Worm (Caenorhabditis elegans) whole organism, L4 larva: ENCODE data around the gene wsp-1.

Source experiments
- F10B5.3 ChIP-seq: sonication (generic microtip); optimal IDR thresholded peaks from 2 replicates; lab custom pipeline; 2016; ENCODE audit warnings: mild to moderate bottlenecking, missing genetic modification characterization, missing compliant biosample characterization
- F49E8.2 ChIP-seq: sonication (generic microtip); optimal IDR thresholded peaks from 2 replicates; lab custom pipeline; 2016; ENCODE audit warnings: missing compliant biosample characterization, mild to moderate bottlenecking, missing genetic modification characterization, borderline replicate concordance
- R02D3.7 ChIP-seq: fragments of 150-350 bp; sonication (generic microtip); optimal IDR thresholded peaks from 3 replicates; lab custom pipeline; 2014; ENCODE audit warnings: missing biosample characterization, missing genetic modification characterization
- T20F7.1 ChIP-seq: fragments of 200-800 bp; sonication (Bioruptor generic); optimal IDR thresholded peaks from 2 replicates; lab custom pipeline; 2018; ENCODE audit warnings: mild to moderate bottlenecking, missing genetic modification characterization, missing compliant biosample characterization
- Y75B8A.6 ChIP-seq: fragments of 200-800 bp; sonication (Bioruptor generic); IDR thresholded peaks from 2 replicates; pipeline ENCODE4 v1.3.6; 2022; ENCODE audit warnings: missing genetic modification reagents, missing genetic modification characterization, missing compliant biosample characterization
- ZK337.2 ChIP-seq: fragments of 200-800 bp; sonication (Bioruptor generic); IDR thresholded peaks from 2 replicates; pipeline ENCODE4 v1.3.6; 2022; ENCODE audit warnings: missing genetic modification reagents, missing genetic modification characterization, missing compliant biosample characterization
- aha-1 ChIP-seq: fragments of 150-350 bp; peaks from one replicate; lab custom pipeline; 2014; ENCODE audit warnings: missing biosample characterization, missing genetic modification characterization
- ceh-28 ChIP-seq: fragments of 150-350 bp; optimal IDR thresholded peaks from 2 replicates; lab custom pipeline; 2014; ENCODE audit warnings: missing biosample characterization, missing genetic modification reagents, missing genetic modification characterization
- ceh-44 ChIP-seq: fragments of 200-800 bp; sonication (Bioruptor generic); IDR thresholded peaks from 2 replicates; pipeline ENCODE4 v1.3.6; 2022; ENCODE audit warnings: missing genetic modification reagents, missing genetic modification characterization, missing compliant biosample characterization
- ceh-62 ChIP-seq: sonication (generic microtip); optimal IDR thresholded peaks from 2 replicates; lab custom pipeline; 2017; ENCODE audit warnings: missing biosample characterization, missing genetic modification characterization
- ceh-82 ChIP-seq: sonication (generic microtip); optimal IDR thresholded peaks from 2 replicates; lab custom pipeline; 2017; ENCODE audit warnings: missing biosample characterization, missing genetic modification characterization
- cey-2 ChIP-seq: sonication (generic microtip); optimal IDR thresholded peaks from 3 replicates; lab custom pipeline; 2017; ENCODE audit warnings: missing genetic modification characterization, mild to moderate bottlenecking, missing compliant biosample characterization, antibody characterized with exemption, borderline replicate concordance; ENCODE audit not compliant: insufficient read depth
- daf-12 ChIP-seq: fragments of 150-350 bp; optimal IDR thresholded peaks from 2 replicates; lab custom pipeline; 2014; ENCODE audit warnings: missing biosample characterization, missing genetic modification reagents, missing genetic modification characterization
- dmd-8 ChIP-seq: fragments of 200-800 bp; sonication (Bioruptor generic); IDR thresholded peaks from 2 replicates; pipeline ENCODE4 v1.3.6; 2022; ENCODE audit warnings: missing genetic modification characterization, missing compliant biosample characterization
- dmd-9 ChIP-seq: fragments of 200-800 bp; sonication (Bioruptor generic); IDR thresholded peaks from 2 replicates; pipeline ENCODE4 v1.3.6; 2022; ENCODE audit warnings: missing genetic modification reagents, missing genetic modification characterization, missing compliant biosample characterization
- egl-27 ChIP-seq: sonication (generic microtip); optimal IDR thresholded peaks from 3 replicates; lab custom pipeline; 2017; ENCODE audit warnings: missing biosample characterization, missing genetic modification reagents, missing genetic modification characterization
- egl-43 ChIP-seq: fragments of 200-800 bp; sonication (Bioruptor generic); IDR thresholded peaks from 2 replicates; pipeline ENCODE4 v1.3.6; 2022; ENCODE audit warnings: missing genetic modification reagents, missing genetic modification characterization, missing compliant biosample characterization
- fos-1 ChIP-seq: fragments of 150-350 bp; optimal IDR thresholded peaks from 2 replicates; lab custom pipeline; 2014; ENCODE audit warnings: missing biosample characterization, missing genetic modification characterization
- gei-8 ChIP-seq: fragments of 200-800 bp; sonication (Bioruptor generic); optimal IDR thresholded peaks from 2 replicates; lab custom pipeline; 2018; ENCODE audit warnings: mild to moderate bottlenecking, missing genetic modification characterization, missing compliant biosample characterization
- hif-1 ChIP-seq, 2 experiments: sonication (generic microtip); optimal IDR thresholded peaks; 2 replicates each; lab custom pipeline; 2016 to 2017; ENCODE audit warnings: missing compliant biosample characterization in 2 of 2, missing genetic modification characterization in 2 of 2, missing genetic modification reagents in 2 of 2, missing genotype in 2 of 2, mild to moderate bottlenecking in 1 of 2
- hlh-30 ChIP-seq: sonication (generic microtip); optimal IDR thresholded peaks from 2 replicates; lab custom pipeline; 2017; ENCODE audit warnings: antibody characterized with exemption, mild to moderate bottlenecking, missing genetic modification characterization, missing compliant biosample characterization; ENCODE audit not compliant: insufficient read depth
- hmg-1.1 ChIP-seq: fragments of 200-800 bp; sonication (Bioruptor generic); IDR thresholded peaks from 2 replicates; pipeline ENCODE4 v1.3.6; 2022; ENCODE audit warnings: missing genetic modification reagents, missing genetic modification characterization, missing compliant biosample characterization
- lin-1 ChIP-seq: fragments of 200-800 bp; sonication (Bioruptor generic); IDR thresholded peaks from 2 replicates; pipeline ENCODE4 v1.3.6; 2022; ENCODE audit warnings: missing genetic modification reagents, missing genetic modification characterization, missing compliant biosample characterization
- lin-13 ChIP-seq: fragments of 150-350 bp; optimal IDR thresholded peaks from 2 replicates; lab custom pipeline; 2014; ENCODE audit warnings: missing biosample characterization, missing genetic modification reagents, missing genetic modification characterization
- lin-15B ChIP-seq: fragments of 150-350 bp; sonication (generic microtip); optimal IDR thresholded peaks from 3 replicates; lab custom pipeline; 2014; ENCODE audit warnings: missing biosample characterization, missing genetic modification characterization
- lin-39 ChIP-seq: fragments of 150-350 bp; optimal IDR thresholded peaks from 2 replicates; lab custom pipeline; 2014; ENCODE audit warnings: missing biosample characterization, missing genetic modification reagents, missing genetic modification characterization
- madf-9 ChIP-seq: fragments of 200-800 bp; sonication (Bioruptor generic); conservative IDR thresholded peaks from 2 replicates; pipeline ENCODE4 v1.3.6; 2022; ENCODE audit warnings: missing genetic modification reagents, missing genetic modification characterization, missing compliant biosample characterization
- mdt-29 ChIP-seq: fragments of 200-800 bp; sonication (Bioruptor generic); IDR thresholded peaks from 2 replicates; pipeline ENCODE4 v1.3.6; 2022; ENCODE audit warnings: missing genetic modification reagents, missing genetic modification characterization, missing compliant biosample characterization
- mep-1 ChIP-seq: fragments of 150-350 bp; sonication (generic microtip); optimal IDR thresholded peaks from 3 replicates; lab custom pipeline; 2014; ENCODE audit warnings: missing biosample characterization, missing genetic modification characterization
- nhr-10 ChIP-seq: fragments of 150-350 bp; optimal IDR thresholded peaks from 2 replicates; lab custom pipeline; 2014; ENCODE audit warnings: missing biosample characterization, missing genetic modification characterization
- nhr-102 ChIP-seq: sonication (generic microtip); optimal IDR thresholded peaks from 2 replicates; lab custom pipeline; 2016; ENCODE audit warnings: mild to moderate bottlenecking, missing genetic modification characterization, moderate library complexity, missing compliant biosample characterization
- nhr-11 ChIP-seq: fragments of 150-350 bp; optimal IDR thresholded peaks from 2 replicates; lab custom pipeline; 2014; ENCODE audit warnings: missing biosample characterization, missing genetic modification characterization
- nhr-28 ChIP-seq: fragments of 150-350 bp; optimal IDR thresholded peaks from 2 replicates; lab custom pipeline; 2014; ENCODE audit warnings: missing biosample characterization, missing genetic modification characterization
- nhr-41 ChIP-seq: fragments of 200-800 bp; sonication (Bioruptor generic); IDR thresholded peaks from 2 replicates; pipeline ENCODE4 v1.3.6; 2022; ENCODE audit warnings: missing genetic modification reagents, missing genetic modification characterization, missing compliant biosample characterization
- nhr-48 ChIP-seq: sonication (generic microtip); optimal IDR thresholded peaks from 2 replicates; lab custom pipeline; 2016; ENCODE audit warnings: mild to moderate bottlenecking, missing genetic modification characterization, missing compliant biosample characterization
- nhr-6 ChIP-seq: fragments of 150-350 bp; optimal IDR thresholded peaks from 2 replicates; lab custom pipeline; 2014; ENCODE audit warnings: missing biosample characterization, missing genetic modification characterization
- nhr-76 ChIP-seq: fragments of 150-350 bp; optimal IDR thresholded peaks from 2 replicates; lab custom pipeline; 2014; ENCODE audit warnings: missing biosample characterization, missing genetic modification characterization
- nhr-77 ChIP-seq: fragments of 150-350 bp; optimal IDR thresholded peaks from 2 replicates; lab custom pipeline; 2014; ENCODE audit warnings: missing biosample characterization, missing genetic modification characterization
- pha-4 ChIP-seq, 2 experiments: fragments of 150-350 bp in 1 of 2; fragments of 200-800 bp in 1 of 2; sonication (Bioruptor generic) in 1 of 2; IDR thresholded peaks in 1 of 2; optimal IDR thresholded peaks in 1 of 2; 2 replicates each; pipeline versions ENCODE4 v1.3.6 to Lab custom; 2014 to 2022; ENCODE audit warnings: missing genetic modification characterization in 2 of 2, missing genetic modification reagents in 2 of 2, missing biosample characterization in 1 of 2, missing compliant biosample characterization in 1 of 2
- pqm-1 ChIP-seq: sonication (generic microtip); optimal IDR thresholded peaks from 2 replicates; lab custom pipeline; 2017; ENCODE audit warnings: missing biosample characterization, missing genetic modification characterization
- sdz-12 ChIP-seq: fragments of 200-800 bp; sonication (Bioruptor generic); optimal IDR thresholded peaks from 2 replicates; lab custom pipeline; 2018; ENCODE audit warnings: mild to moderate bottlenecking, missing genetic modification characterization, missing compliant biosample characterization
- set-16 ChIP-seq: fragments of 200-800 bp; sonication (Bioruptor generic); IDR thresholded peaks from 2 replicates; pipeline ENCODE4 v1.3.6; 2022; ENCODE audit warnings: missing genetic modification reagents, missing genetic modification characterization, missing compliant biosample characterization
- snpc-1.2 ChIP-seq: fragments of 200-800 bp; sonication (Bioruptor generic); IDR thresholded peaks from 2 replicates; pipeline ENCODE4 v1.3.6; 2022; ENCODE audit warnings: missing genetic modification reagents, missing genetic modification characterization, missing compliant biosample characterization
- snpc-4 ChIP-seq: fragments of 150-350 bp; optimal IDR thresholded peaks from 2 replicates; lab custom pipeline; 2014; ENCODE audit warnings: missing biosample characterization, missing genetic modification characterization
- spr-1 ChIP-seq: sonication (generic microtip); optimal IDR thresholded peaks from 2 replicates; lab custom pipeline; 2016; ENCODE audit warnings: mild to moderate bottlenecking, missing genetic modification characterization, missing compliant biosample characterization
- tra-1 ChIP-seq: fragments of 200-800 bp; sonication (Bioruptor generic); IDR thresholded peaks from 2 replicates; pipeline ENCODE4 v1.3.6; 2022; ENCODE audit warnings: missing genetic modification reagents, missing genetic modification characterization, missing compliant biosample characterization
- unc-39 ChIP-seq: sonication (generic microtip); optimal IDR thresholded peaks from 2 replicates; lab custom pipeline; 2017; ENCODE audit warnings: missing biosample characterization, missing genetic modification characterization
- vab-7 ChIP-seq: fragments of 200-800 bp; sonication (Bioruptor generic); IDR thresholded peaks from 2 replicates; pipeline ENCODE4 v1.3.6; 2022; ENCODE audit warnings: missing genetic modification reagents, missing genetic modification characterization, missing compliant biosample characterization
- zfp-3 ChIP-seq: fragments of 200-800 bp; sonication (Bioruptor generic); conservative IDR thresholded peaks from 2 replicates; pipeline ENCODE4 v1.3.6; 2022; ENCODE audit warnings: missing genetic modification reagents, missing genetic modification characterization, missing compliant biosample characterization
- zip-11 ChIP-seq: fragments of 200-800 bp; sonication (Bioruptor generic); IDR thresholded peaks from 2 replicates; pipeline ENCODE4 v1.3.6; 2022; ENCODE audit warnings: missing genetic modification characterization, missing compliant biosample characterization
- ztf-11 ChIP-seq: fragments of 150-350 bp; optimal IDR thresholded peaks from 2 replicates; lab custom pipeline; 2014; ENCODE audit warnings: missing biosample characterization, missing genetic modification characterization
- ztf-7 ChIP-seq: fragments of 150-350 bp; optimal IDR thresholded peaks from 2 replicates; lab custom pipeline; 2014; ENCODE audit warnings: missing biosample characterization, missing genetic modification characterization

wsp-1 gene

DNA sequence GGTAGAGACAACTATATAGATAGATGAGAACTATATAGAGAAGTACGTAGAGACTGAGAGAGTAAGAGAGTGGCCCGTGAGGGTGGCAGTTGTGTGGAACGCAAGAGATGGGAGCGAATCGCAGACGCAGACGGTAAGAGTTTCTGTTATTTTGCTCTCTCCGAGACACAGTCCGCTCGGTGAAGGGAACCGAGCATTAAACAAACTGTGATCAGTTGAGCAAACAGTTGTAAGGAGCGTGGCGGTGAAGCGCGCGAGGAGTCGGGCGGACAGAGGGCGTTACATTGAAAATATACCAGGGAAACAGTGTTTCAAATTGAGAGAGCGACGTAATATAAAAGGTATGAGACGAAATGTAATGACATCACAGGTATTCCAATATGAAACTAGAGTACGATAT, 30.8 kb upstream of the wsp-1 start (continued):
- TF ChIP-seq set-16 (GFP tag; lab: Robert Waterston, UW) (peak; percentile 55), nhr-11 (no peak), spr-1 (tag; lab: Kevin White, UChicago) (peak; percentile 48), fos-1 (tag; lab: Kevin White, UChicago) (no peak), dmd-8 (GFP tag; lab: Robert Waterston, UW) (no peak), ztf-7 (tag; lab: Kevin White, UChicago) (no peak), zip-11 (GFP tag; lab: Robert Waterston, UW) (no peak), cey-2 (no peak), nhr-48 (tag; lab: Kevin White, UChicago) (peak; percentile 82), zfp-3 (GFP tag; lab: Robert Waterston, UW) (no peak), hmg-1.1 (GFP tag; lab: Robert Waterston, UW) (peak; percentile 53), hlh-30 (peak; percentile 71), ceh-62 (no peak), unc-39 (tag; lab: Kevin White, UChicago) (no peak), snpc-1.2 (GFP tag; lab: Robert Waterston, UW) (no peak), lin-15B (tag; lab: Kevin White, UChicago) (no peak), ceh-44 (GFP tag; lab: Robert Waterston, UW) (no peak), lin-13 (peak; percentile 10), Y75B8A.6 (no peak), madf-9 (GFP tag; lab: Robert Waterston, UW) (no peak), nhr-28 (tag; lab: Kevin White, UChicago) (peak; percentile 72), snpc-4 (tag; lab: Kevin White, UChicago) (no peak), mep-1 (tag; lab: Kevin White, UChicago) (peak; percentile 41), sdz-12 (GFP tag; lab: Kevin White, UChicago) (no peak), nhr-6 (tag; lab: Kevin White, UChicago) (peak; percentile 30), nhr-41 (no peak), T20F7.1 (GFP tag; lab: Kevin White, UChicago) (peak; percentile 43), F10B5.3 (tag; lab: Kevin White, UChicago) (no peak), ZK337.2 (GFP tag; lab: Robert Waterston, UW) (no peak), F49E8.2 (tag; lab: Kevin White, UChicago) (no peak), lin-1 (GFP tag; lab: Robert Waterston, UW) (peak; percentile 31; the same call in 1 of the 2 replicates), nhr-10 (tag; lab: Kevin White, UChicago) (no peak), ceh-82 (tag; lab: Kevin White, UChicago) (no peak), mdt-29 (GFP tag; lab: Robert Waterston, UW) (no peak), nhr-77 (tag; lab: Kevin White, UChicago) (peak; percentile 33), tra-1 (GFP tag; lab: Robert Waterston, UW) (peak; percentile 63; the same call in 1 of the 2 replicates), ztf-11 (tag; lab: Kevin White, UChicago) (no peak), lin-39 (tag; lab: Kevin White, UChicago) (no peak), hif-1 (tag; optimal IDR thresholded peaks at IDR 0.05; lab: Kevin White, UChicago) (peak in 1 of 2 experiments; percentile 61), R02D3.7 (no peak), daf-12 (tag; lab: Kevin White, UChicago) (no peak), egl-43 (GFP tag; lab: Robert Waterston, UW) (no peak), pqm-1 (tag; lab: Kevin White, UChicago) (peak; percentile 21), ceh-28 (tag; lab: Kevin White, UChicago) (no peak), pha-4 (GFP tag; IDR thresholded peaks at IDR 0.05; lab: Robert Waterston, UW) (0 out of 2 replicates have a peak, but pooled peaks have one; percentile 13), pha-4 (tag; optimal IDR thresholded peaks at IDR 0.05; lab: Kevin White, UChicago) (no peak), egl-27 (tag; lab: Kevin White, UChicago) (no peak), nhr-102 (tag; lab: Kevin White, UChicago) (peak; percentile 71), aha-1 (tag; lab: Kevin White, UChicago) (no peak), vab-7 (GFP tag; lab: Robert Waterston, UW) (no peak), dmd-9 (no peak), nhr-76 (tag; lab: Kevin White, UChicago) (no peak), gei-8 (GFP tag; lab: Kevin White, UChicago) (no peak)
